Worm (Caenorhabditis elegans) whole organism, mixed stage, embryonic: Measurements from ENCODE around the gene F01D5.10.

Source experiments
- flh-1 ChIP-seq: fragments of 200-800 bp; sonication (Bioruptor generic); optimal IDR thresholded peaks from 2 replicates; lab custom pipeline; 2018; ENCODE audit warnings: mild to moderate bottlenecking, missing genetic modification characterization, moderate library complexity, missing compliant biosample characterization
- nhr-28 ChIP-seq: fragments of 150-350 bp; optimal IDR thresholded peaks from 2 replicates; lab custom pipeline; 2014; ENCODE audit warnings: missing biosample characterization, missing genetic modification characterization
- sem-2 ChIP-seq: fragments of 200-800 bp; sonication (Bioruptor generic); optimal IDR thresholded peaks from 2 replicates; lab custom pipeline; 2018; ENCODE audit warnings: mild to moderate bottlenecking, missing genetic modification characterization, missing compliant biosample characterization

- TF ChIP-seq flh-1 (no peak), nhr-28 (no peak), sem-2 (no peak)
These were observed 10.3 kb downstream of the F01D5.10 start, which contains the start of gene F01D5.8 for ce11 chrII:14010656-14011376.
